Fruit fly (Drosophila melanogaster): ENCODE measurements around the gene Nep2.

Nep2 gene

dm6 chr3R:4747292-4747691 lies 15.6 kb upstream of the Nep2 start:
- TF ChIP-seq Jra (GFP tag; optimal IDR thresholded peaks at IDR 0.05) (no peak), rgr (GFP tag; optimal IDR thresholded peaks at IDR 0.05) (no peak), Mio (GFP tag; optimal IDR thresholded peaks at IDR 0.05) (no peak), foxo (GFP tag; optimal IDR thresholded peaks at IDR 0.05) (no peak), Abd-B (GFP tag; optimal IDR thresholded peaks at IDR 0.05) (no peak), Myc (optimal IDR thresholded peaks at IDR 0.05) (no peak), N (GFP tag; optimal IDR thresholded peaks at IDR 0.05) (no peak), Dfd (GFP tag; optimal IDR thresholded peaks at IDR 0.05) (no peak), h (GFP tag; optimal IDR thresholded peaks at IDR 0.05) (no peak), HLH106 (tag; optimal IDR thresholded peaks at IDR 0.05) (no peak), lola (GFP tag; optimal IDR thresholded peaks at IDR 0.05) (no peak), brk (GFP tag; optimal IDR thresholded peaks at IDR 0.05) (no peak), CG9705 (GFP tag; optimal IDR thresholded peaks at IDR 0.05) (no peak), sv (GFP tag; optimal IDR thresholded peaks at IDR 0.05) (no peak), Hr78 (GFP tag; optimal IDR thresholded peaks at IDR 0.05) (no peak), tai (GFP tag; optimal IDR thresholded peaks at IDR 0.05) (no peak), fru (GFP tag; optimal IDR thresholded peaks at IDR 0.05) (no peak), CG32264 (GFP tag; optimal IDR thresholded peaks at IDR 0.05) (no peak), CrebA (GFP tag; optimal IDR thresholded peaks at IDR 0.05; ENCODE audit: borderline replicate concordance) (no peak), Dif (GFP tag; optimal IDR thresholded peaks at IDR 0.05; ENCODE audit: partially characterized antibody) (no peak)

dm6 chr3R:4746189-4746771 lies 14.6 kb upstream of the Nep2 start:
- TF ChIP-seq dsf (GFP tag; optimal IDR thresholded peaks at IDR 0.05; ENCODE audit: borderline replicate concordance), result no peak
- TF ChIP-seq Dif (GFP tag; optimal IDR thresholded peaks at IDR 0.05; ENCODE audit: partially characterized antibody), result no peak
- no peak for TF ChIP-seq N (GFP tag; optimal IDR thresholded peaks at IDR 0.05)
- TF ChIP-seq fru (GFP tag; optimal IDR thresholded peaks at IDR 0.05), result no peak
- no peak for TF ChIP-seq rgr (GFP tag; optimal IDR thresholded peaks at IDR 0.05)
- TF ChIP-seq GATAd (GFP tag; optimal IDR thresholded peaks at IDR 0.05), result no peak
- no peak for TF ChIP-seq Hnf4 (GFP tag; optimal IDR thresholded peaks at IDR 0.05)
- no peak for TF ChIP-seq brk (GFP tag; optimal IDR thresholded peaks at IDR 0.05)
- no peak for TF ChIP-seq foxo (GFP tag; optimal IDR thresholded peaks at IDR 0.05)
- no peak for TF ChIP-seq CrebA (GFP tag; optimal IDR thresholded peaks at IDR 0.05; ENCODE audit: borderline replicate concordance)

dm6 chr3R:4745544-4745943 lies 13.9 kb upstream of the Nep2 start:
- TF ChIP-seq Dfd (GFP tag; optimal IDR thresholded peaks at IDR 0.05) (peak; percentile 80), GATAd (GFP tag; optimal IDR thresholded peaks at IDR 0.05) (no peak), woc (GFP tag; optimal IDR thresholded peaks at IDR 0.05) (no peak), N (GFP tag; optimal IDR thresholded peaks at IDR 0.05) (no peak)

- TF ChIP-seq CG32264 (GFP tag; optimal IDR thresholded peaks at IDR 0.05) (no peak), sage (GFP tag; optimal IDR thresholded peaks at IDR 0.05) (peak; percentile 54), woc (GFP tag; optimal IDR thresholded peaks at IDR 0.05) (no peak), br (GFP tag; optimal IDR thresholded peaks at IDR 0.05) (no peak), Sp1 (GFP tag; optimal IDR thresholded peaks at IDR 0.05) (peak; percentile 13), tai (GFP tag; optimal IDR thresholded peaks at IDR 0.05) (no peak), Dif (GFP tag; optimal IDR thresholded peaks at IDR 0.05; ENCODE audit: partially characterized antibody) (peak; percentile 60), dl (GFP tag; optimal IDR thresholded peaks at IDR 0.05; ENCODE audit: insufficient read depth in 1 of 2, partially characterized antibody in 2 of 2) (peak; percentile 36 to 44)
These were observed 9.2 kb upstream of the Nep2 start for dm6 chr3R:4740592-4741500.
